Worm (Caenorhabditis elegans) whole organism, L1 larva: ENCODE results near the gene srd-65.

ENCODE experiments used
- aly-2 ChIP-seq: fragments of 150-350 bp; optimal IDR thresholded peaks from 2 replicates; lab custom pipeline; 2014; ENCODE audit warnings: missing biosample characterization, missing genetic modification characterization
- ceh-88 ChIP-seq: fragments of 200-800 bp; sonication (Bioruptor generic); IDR thresholded peaks from 2 replicates; pipeline ENCODE4 v1.3.6; 2022; ENCODE audit warnings: missing genetic modification characterization, missing compliant biosample characterization
- sox-4 ChIP-seq: sonication (generic microtip); optimal IDR thresholded peaks from 2 replicates; lab custom pipeline; 2016; ENCODE audit warnings: missing genetic modification characterization, missing compliant biosample characterization

- no peak for TF ChIP-seq aly-2 (tag; lab: Kevin White, UChicago)
- TF ChIP-seq ceh-88 = no peak
- no peak for TF ChIP-seq sox-4 (tag; lab: Kevin White, UChicago)
These were observed 48.9 kb upstream of the srd-65 start, which contains the start of gene fbxa-39 for ce11 chrIII:2272732-2273131.
